Worm (Caenorhabditis elegans) whole organism, L4 larva: ENCODE measurements around the gene mfsd-13.2.
A peak's percentile ranks its signal among the peaks of the same experiment; 100 is the strongest.

Experiments
- T20F7.1 ChIP-seq: fragments of 200-800 bp; sonication (Bioruptor generic); optimal IDR thresholded peaks from 2 replicates; lab custom pipeline; 2018; ENCODE audit warnings: mild to moderate bottlenecking, missing genetic modification characterization, missing compliant biosample characterization
- ceh-62 ChIP-seq: sonication (generic microtip); optimal IDR thresholded peaks from 2 replicates; lab custom pipeline; 2017; ENCODE audit warnings: missing biosample characterization, missing genetic modification characterization
- cey-2 ChIP-seq: sonication (generic microtip); optimal IDR thresholded peaks from 3 replicates; lab custom pipeline; 2017; ENCODE audit warnings: missing genetic modification characterization, mild to moderate bottlenecking, missing compliant biosample characterization, antibody characterized with exemption, borderline replicate concordance; ENCODE audit not compliant: insufficient read depth
- egl-27 ChIP-seq: sonication (generic microtip); optimal IDR thresholded peaks from 3 replicates; lab custom pipeline; 2017; ENCODE audit warnings: missing biosample characterization, missing genetic modification reagents, missing genetic modification characterization
- jun-1 ChIP-seq: fragments of 150-350 bp; optimal IDR thresholded peaks from 2 replicates; lab custom pipeline; 2014; ENCODE audit warnings: missing biosample characterization, missing genetic modification reagents, missing genetic modification characterization
- mdl-1 ChIP-seq, 2 experiments: fragments of 150-350 bp in 1 of 2; sonication (generic microtip) in 1 of 2; optimal IDR thresholded peaks; 2 replicates each; lab custom pipeline; 2014 to 2017; ENCODE audit warnings: missing biosample characterization in 2 of 2, missing genetic modification characterization in 2 of 2
- mxl-3 ChIP-seq: fragments of 200-800 bp; sonication (Bioruptor generic); optimal IDR thresholded peaks from 2 replicates; lab custom pipeline; 2018; ENCODE audit warnings: mild to moderate bottlenecking, missing genetic modification characterization, missing compliant biosample characterization
- nhr-77 ChIP-seq: fragments of 150-350 bp; optimal IDR thresholded peaks from 2 replicates; lab custom pipeline; 2014; ENCODE audit warnings: missing biosample characterization, missing genetic modification characterization
- php-3 ChIP-seq: fragments of 200-800 bp; sonication (Bioruptor generic); IDR thresholded peaks from 2 replicates; pipeline ENCODE4 v1.3.6; 2022; ENCODE audit warnings: missing genetic modification reagents, missing genetic modification characterization, missing compliant biosample characterization
- spr-1 ChIP-seq: sonication (generic microtip); optimal IDR thresholded peaks from 2 replicates; lab custom pipeline; 2016; ENCODE audit warnings: mild to moderate bottlenecking, missing genetic modification characterization, missing compliant biosample characterization
- zag-1 ChIP-seq: fragments of 150-350 bp; optimal IDR thresholded peaks from 2 replicates; lab custom pipeline; 2014; ENCODE audit warnings: missing biosample characterization, missing genetic modification characterization
- zip-2 ChIP-seq: fragments of 150-350 bp; optimal IDR thresholded peaks from 2 replicates; lab custom pipeline; 2014; ENCODE audit warnings: missing biosample characterization, missing genetic modification characterization

DNA sequence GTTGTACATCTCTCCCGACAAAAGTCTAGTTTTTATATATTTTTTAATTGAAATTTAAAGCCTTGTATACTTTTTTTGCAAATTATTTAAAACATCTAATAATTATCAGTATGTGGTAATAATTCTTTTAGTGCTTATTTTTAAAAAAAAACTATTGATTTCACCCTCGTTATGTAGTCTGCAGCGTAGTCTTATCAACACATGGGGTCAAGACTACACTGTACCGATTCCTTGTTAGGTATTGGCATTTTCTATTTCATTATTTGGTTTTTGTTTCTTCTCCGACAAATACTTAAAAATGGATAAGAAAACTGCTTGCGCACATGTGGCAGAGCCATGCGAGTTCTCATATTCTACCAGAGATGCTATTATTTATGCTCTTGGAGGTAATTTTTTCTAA, 30.4 kb upstream of the mfsd-13.2 start, which contains the start of gene maoc-1:
- no peak for TF ChIP-seq egl-27 (tag; lab: Kevin White, UChicago)
- TF ChIP-seq cey-2 (tag; lab: Kevin White, UChicago) = no peak
- TF ChIP-seq zag-1 (tag; lab: Kevin White, UChicago) = no peak
- no peak for TF ChIP-seq zip-2
- no peak for TF ChIP-seq T20F7.1 (GFP tag; lab: Kevin White, UChicago)
- no peak for TF ChIP-seq ceh-62 (tag; lab: Kevin White, UChicago)
- TF ChIP-seq mxl-3 (GFP tag; lab: Kevin White, UChicago) = no peak
- peak in 1 of 2 experiments; percentile 21 for TF ChIP-seq mdl-1 (tag; optimal IDR thresholded peaks at IDR 0.05; lab: Kevin White, UChicago)
- TF ChIP-seq nhr-77 (tag; lab: Kevin White, UChicago) = peak; percentile 37
- TF ChIP-seq spr-1 (tag; lab: Kevin White, UChicago) = no peak
- TF ChIP-seq jun-1 (tag; lab: Kevin White, UChicago) = no peak
- TF ChIP-seq php-3 = no peak
